Fruit fly (Drosophila melanogaster): ENCODE data around the gene Dci.

The Dci gene

DNA sequence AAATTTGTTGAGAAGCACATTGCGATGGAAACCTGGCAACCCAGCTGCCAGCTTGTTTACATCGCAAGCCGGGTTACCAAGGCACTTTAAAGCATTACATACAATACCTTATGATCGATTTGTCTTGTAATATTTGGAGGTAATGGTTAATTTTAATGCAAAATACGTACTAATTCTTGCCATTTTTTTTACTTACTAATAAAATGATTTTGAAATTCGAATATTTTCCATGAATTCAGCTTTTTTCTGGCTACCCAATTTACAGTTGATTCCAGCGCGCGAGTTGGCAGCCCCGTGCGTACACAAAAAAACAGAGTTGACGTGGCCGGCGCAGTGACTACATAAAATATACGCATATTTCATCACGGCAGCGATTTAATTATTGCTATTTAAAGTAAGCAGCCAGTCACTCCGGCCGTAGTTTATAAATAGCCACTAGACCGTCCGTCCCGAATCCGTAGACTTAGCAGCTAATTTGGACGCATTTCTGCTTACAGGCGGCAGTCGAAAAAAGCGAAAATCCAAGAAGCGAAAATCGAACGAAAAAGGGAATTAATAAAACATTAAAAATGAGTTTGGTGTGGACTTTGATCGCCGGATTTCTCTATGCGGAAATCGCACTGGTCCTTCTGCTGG is 13.5 kb upstream of the Dci start, which contains the start of the genes CG13901 and CG13887 (continued):
- TF ChIP-seq CG4617 (GFP tag; optimal IDR thresholded peaks at IDR 0.05; ENCODE audit: borderline replicate concordance) = peak; percentile 97
- peak; percentile 81 for TF ChIP-seq esg (GFP tag; conservative IDR thresholded peaks at IDR 0.05)
- TF ChIP-seq ase (GFP tag; IDR thresholded peaks at IDR 0.05) = peak; percentile 82
- peak; percentile 93 for TF ChIP-seq pnt (GFP tag; optimal IDR thresholded peaks at IDR 0.05)
- peak; percentile 84 for TF ChIP-seq disco-r (GFP tag; optimal IDR thresholded peaks at IDR 0.05)
- TF ChIP-seq CG43689 (GFP tag; IDR thresholded peaks at IDR 0.05) = peak; percentile 59; the same call in 1 of the 2 replicates
- no peak for TF ChIP-seq Lpt (GFP tag; optimal IDR thresholded peaks at IDR 0.05)
- TF ChIP-seq gsb-n (tag; optimal IDR thresholded peaks at IDR 0.05) = peak; percentile 76
- peak; percentile 91 for TF ChIP-seq CG8290 (GFP tag; optimal IDR thresholded peaks at IDR 0.05)
- peak; percentile 67 to 84 for TF ChIP-seq CG8290 (tag; optimal IDR thresholded peaks at IDR 0.05)
- TF ChIP-seq CG7556 (GFP tag; optimal IDR thresholded peaks at IDR 0.05) = peak; percentile 83
- TF ChIP-seq CG12942 (GFP tag; optimal IDR thresholded peaks at IDR 0.05) = peak; percentile 90
- peak; percentile 87 for TF ChIP-seq E2f1 (GFP tag; IDR thresholded peaks at IDR 0.05)
- peak; percentile 90 for TF ChIP-seq eyg (GFP tag; optimal IDR thresholded peaks at IDR 0.05)
- TF ChIP-seq hkb (optimal IDR thresholded peaks at IDR 0.05) = peak; percentile 88
- peak; percentile 81 for TF ChIP-seq hkb (GFP tag; IDR thresholded peaks at IDR 0.05)
- TF ChIP-seq mld (GFP tag; IDR thresholded peaks at IDR 0.05; ENCODE audit: partially characterized antibody) = no peak
- peak; percentile 91 for TF ChIP-seq CG34376 (GFP tag; optimal IDR thresholded peaks at IDR 0.05)
- peak; percentile 59 for TF ChIP-seq CG31365 (tag; optimal IDR thresholded peaks at IDR 0.05)
- 0 out of 3 replicates have a peak, but pooled peaks have one; percentile 22 for TF ChIP-seq CG2199 (GFP tag; IDR thresholded peaks at IDR 0.05)
- peak; percentile 89 for TF ChIP-seq CG8924 (tag; optimal IDR thresholded peaks at IDR 0.05)
- TF ChIP-seq bsh (GFP tag; optimal IDR thresholded peaks at IDR 0.05) = peak; percentile 31 to 90
- peak; percentile 81 for TF ChIP-seq E2f2 (GFP tag; IDR thresholded peaks at IDR 0.05)
- peak; percentile 50; the same call in 1 of the 3 replicates for TF ChIP-seq otp (GFP tag; IDR thresholded peaks at IDR 0.05)
- TF ChIP-seq CG4424 (GFP tag; optimal IDR thresholded peaks at IDR 0.05) = peak; percentile 91
- peak; percentile 26 for TF ChIP-seq pfk (GFP tag; optimal IDR thresholded peaks at IDR 0.05)
- TF ChIP-seq CG10147 (GFP tag; optimal IDR thresholded peaks at IDR 0.05) = peak; percentile 90
- TF ChIP-seq z (GFP tag; IDR thresholded peaks at IDR 0.05) = no peak
- no peak for TF ChIP-seq Jarid2 (GFP tag; optimal IDR thresholded peaks at IDR 0.05)
- peak; percentile 89 for TF ChIP-seq sd (tag; optimal IDR thresholded peaks at IDR 0.05)
- peak; percentile 88 for TF ChIP-seq Ssrp (tag; optimal IDR thresholded peaks at IDR 0.05)
- TF ChIP-seq GATAe (GFP tag; conservative IDR thresholded peaks at IDR 0.05) = no peak
- peak; percentile 86 for TF ChIP-seq Atf6 (GFP tag; IDR thresholded peaks at IDR 0.05)
- TF ChIP-seq Max (GFP tag; optimal IDR thresholded peaks at IDR 0.05) = peak; percentile 95
- TF ChIP-seq Hey (tag; optimal IDR thresholded peaks at IDR 0.05) = no peak
- TF ChIP-seq PHDP (tag; optimal IDR thresholded peaks at IDR 0.05) = peak; percentile 91
- no peak for TF ChIP-seq pan (optimal IDR thresholded peaks at IDR 0.05)
- TF ChIP-seq pan (GFP tag; optimal IDR thresholded peaks at IDR 0.05 in 1 of 2, IDR thresholded peaks at IDR 0.05 in 1 of 2) = peak in 1 of 2 experiments; percentile 89
- no peak for TF ChIP-seq ato (GFP tag; IDR thresholded peaks at IDR 0.05; ENCODE audit: partially characterized antibody)
- TF ChIP-seq CG32532 (GFP tag; IDR thresholded peaks at IDR 0.05) = peak; percentile 90
- TF ChIP-seq trh (GFP tag; optimal IDR thresholded peaks at IDR 0.05) = peak; percentile 73
- TF ChIP-seq gcm (GFP tag; optimal IDR thresholded peaks at IDR 0.05) = peak; percentile 83
- TF ChIP-seq CG18476 (GFP tag; optimal IDR thresholded peaks at IDR 0.05) = peak; percentile 85
- peak; percentile 83 for TF ChIP-seq Taf1 (GFP tag; IDR thresholded peaks at IDR 0.05)
- peak; percentile 83 for TF ChIP-seq nom (GFP tag; optimal IDR thresholded peaks at IDR 0.05)
- peak; percentile 93 for TF ChIP-seq fu2 (GFP tag; optimal IDR thresholded peaks at IDR 0.05)
- TF ChIP-seq Six4 (GFP tag; optimal IDR thresholded peaks at IDR 0.05) = peak; percentile 82
- peak; percentile 88 for TF ChIP-seq nerfin-1 (tag; optimal IDR thresholded peaks at IDR 0.05)
- TF ChIP-seq CG17568 (GFP tag; optimal IDR thresholded peaks at IDR 0.05) = no peak
- peak in 1 of 3 experiments; percentile 84 for TF ChIP-seq lola (GFP tag; optimal IDR thresholded peaks at IDR 0.05)

Measured in whole organism, embryonic.